Worm (Caenorhabditis elegans) whole organism, L4/young adult: ENCODE measurements around the gene R160.12.

Source experiments
- W03F9.2 ChIP-seq: fragments of 150-350 bp; optimal IDR thresholded peaks from 2 replicates; lab custom pipeline; 2014; ENCODE audit warnings: missing biosample characterization, missing genetic modification characterization
- dao-5 ChIP-seq: sonication (generic microtip); optimal IDR thresholded peaks from 2 replicates; lab custom pipeline; 2016; ENCODE audit warnings: missing genotype, missing genetic modification characterization, moderate library complexity, missing compliant biosample characterization
- him-1 ChIP-seq: sonication (generic microtip); optimal IDR thresholded peaks from 2 replicates; lab custom pipeline; 2016; ENCODE audit warnings: missing genotype, missing genetic modification reagents, missing genetic modification characterization, missing compliant biosample characterization

DNA sequence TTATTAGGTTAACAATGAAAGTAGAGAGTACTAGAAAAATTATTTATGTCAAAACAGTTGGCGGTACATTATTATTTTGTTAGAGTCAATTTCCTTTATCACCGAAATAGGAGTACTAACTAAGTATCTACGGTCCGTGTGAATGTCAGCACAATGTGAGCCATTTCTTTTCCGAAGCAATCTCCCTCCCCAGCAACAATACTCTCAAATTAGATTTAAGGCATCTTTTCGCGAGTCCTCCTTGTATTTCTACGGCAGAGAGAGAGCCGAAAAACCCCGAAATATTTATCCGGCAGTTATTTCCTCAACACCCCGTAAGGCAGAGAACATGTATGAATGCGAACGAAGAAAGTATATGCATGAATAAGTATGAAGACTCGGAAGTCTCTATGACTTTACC, 37.7 kb upstream of the R160.12 start:
- TF ChIP-seq him-1 (tag; lab: Kevin White, UChicago) (no peak), W03F9.2 (tag; lab: Kevin White, UChicago) (no peak), dao-5 (tag; lab: Kevin White, UChicago) (no peak)
